Fruit fly (Drosophila melanogaster) whole organism, prepupa: Measurements from ENCODE around the gene CG12715.
A peak's percentile ranks its signal among the peaks of the same experiment; 100 is the strongest.

Experiments
- Blimp-1 ChIP-seq: fragments of 200-800 bp; sonication (Bioruptor generic); optimal IDR thresholded peaks from 3 replicates; lab custom pipeline; 2017; ENCODE audit warnings: missing biosample characterization, missing genetic modification characterization, mild to moderate bottlenecking, moderate library complexity, missing genetic modification reagents
- CG11294 ChIP-seq: fragments of 200-800 bp; sonication (Bioruptor generic); IDR thresholded peaks from 2 replicates; pipeline ENCODE4 v1.3.6; 2022; ENCODE audit warnings: missing biosample characterization, missing genetic modification characterization
- CG11902 ChIP-seq: fragments of 200-800 bp; sonication (Bioruptor generic); optimal IDR thresholded peaks from 3 replicates; lab custom pipeline; 2016; ENCODE audit warnings: missing biosample characterization, missing genetic modification characterization
- CG15336 ChIP-seq: fragments of 200-800 bp; sonication (Bioruptor generic); IDR thresholded peaks from 2 replicates; pipeline ENCODE4 v1.3.6; 2022; ENCODE audit warnings: missing biosample characterization, missing genetic modification characterization
- CG1621 ChIP-seq: fragments of 200-800 bp; sonication (Bioruptor generic); optimal IDR thresholded peaks from 3 replicates; lab custom pipeline; 2018; ENCODE audit warnings: missing biosample characterization, mild to moderate bottlenecking, missing genetic modification characterization
- CG16779 ChIP-seq: fragments of 200-800 bp; sonication (Bioruptor generic); optimal IDR thresholded peaks from 3 replicates; lab custom pipeline; 2017; ENCODE audit warnings: missing biosample characterization, mild to moderate bottlenecking, missing genetic modification characterization
- CG31627 ChIP-seq: fragments of 200-800 bp; sonication (Bioruptor generic); optimal IDR thresholded peaks from 3 replicates; lab custom pipeline; 2016; ENCODE audit warnings: missing biosample characterization, missing genetic modification characterization
- CG32006 ChIP-seq: fragments of 200-800 bp; sonication (Bioruptor generic); optimal IDR thresholded peaks from 3 replicates; lab custom pipeline; 2017; ENCODE audit warnings: missing biosample characterization, mild to moderate bottlenecking, missing genetic modification characterization
- CG3919 ChIP-seq: fragments of 200-800 bp; sonication (Bioruptor generic); optimal IDR thresholded peaks from 3 replicates; lab custom pipeline; 2016; ENCODE audit warnings: missing biosample characterization, missing genetic modification characterization
- CG6163 ChIP-seq: fragments of 200-800 bp; sonication (Bioruptor generic); IDR thresholded peaks from 3 replicates; pipeline ENCODE4 v1.3.6; 2022; ENCODE audit warnings: missing biosample characterization, missing genetic modification characterization
- CG6276 ChIP-seq: fragments of 200-800 bp; sonication (Bioruptor generic); optimal IDR thresholded peaks from 2 replicates; lab custom pipeline; 2017; ENCODE audit warnings: missing biosample characterization, mild to moderate bottlenecking, missing genetic modification characterization
- CG6792 ChIP-seq: fragments of 200-800 bp; sonication (Bioruptor generic); optimal IDR thresholded peaks from 3 replicates; lab custom pipeline; 2016; ENCODE audit warnings: missing biosample characterization, missing genetic modification characterization
- CG6808 ChIP-seq: fragments of 200-800 bp; sonication (Bioruptor generic); optimal IDR thresholded peaks from 3 replicates; lab custom pipeline; 2017; ENCODE audit warnings: missing biosample characterization, missing genetic modification characterization, mild to moderate bottlenecking, moderate library complexity, missing genetic modification reagents
- CG6854 ChIP-seq: fragments of 200-800 bp; sonication (Bioruptor generic); optimal IDR thresholded peaks from 2 replicates; lab custom pipeline; 2017; ENCODE audit warnings: missing biosample characterization, mild to moderate bottlenecking, missing genetic modification characterization
- CG8119 ChIP-seq: fragments of 200-800 bp; sonication (Bioruptor generic); IDR thresholded peaks from 3 replicates; pipeline ENCODE4 v1.3.6; 2022; ENCODE audit warnings: missing biosample characterization, missing genetic modification characterization
- CG8319 ChIP-seq: fragments of 200-800 bp; sonication (Bioruptor generic); optimal IDR thresholded peaks from 3 replicates; lab custom pipeline; 2016; ENCODE audit warnings: missing biosample characterization, missing genetic modification characterization
- CG8632 ChIP-seq: fragments of 200-800 bp; sonication (Bioruptor generic); optimal IDR thresholded peaks from 3 replicates; lab custom pipeline; 2016; ENCODE audit warnings: missing biosample characterization, missing genetic modification characterization
- CG9139 ChIP-seq: fragments of 200-800 bp; sonication (Bioruptor generic); optimal IDR thresholded peaks from 3 replicates; lab custom pipeline; 2017; ENCODE audit warnings: missing biosample characterization, mild to moderate bottlenecking, missing genetic modification characterization
- Eip78C ChIP-seq: fragments of 200-800 bp; sonication (Bioruptor generic); peaks from one replicate; lab custom pipeline; 2016; ENCODE audit warnings: missing biosample characterization, missing genetic modification characterization
- Eip93F ChIP-seq: fragments of 200-800 bp; sonication (Bioruptor generic); optimal IDR thresholded peaks from 2 replicates; lab custom pipeline; 2016; ENCODE audit warnings: missing biosample characterization, mild to moderate bottlenecking, missing genetic modification characterization
- Gug ChIP-seq: fragments of 200-800 bp; sonication (Bioruptor generic); IDR thresholded peaks from 2 replicates; pipeline ENCODE4 v1.3.6; 2022; ENCODE audit warnings: missing biosample characterization, missing genetic modification characterization
- Hr38 ChIP-seq: sonication (Bioruptor generic); optimal IDR thresholded peaks from 2 replicates; lab custom pipeline; 2016; ENCODE audit warnings: missing biosample characterization, missing genetic modification characterization
- Hr39 ChIP-seq: fragments of 200-800 bp; sonication (Bioruptor generic); optimal IDR thresholded peaks from 2 replicates; lab custom pipeline; 2016; ENCODE audit warnings: missing biosample characterization, missing genetic modification characterization
- Hr4 ChIP-seq: fragments of 200-800 bp; sonication (Bioruptor generic); optimal IDR thresholded peaks from 3 replicates; lab custom pipeline; 2016; ENCODE audit warnings: missing biosample characterization, missing genetic modification characterization
- Lpt ChIP-seq: fragments of 200-800 bp; sonication (Bioruptor generic); optimal IDR thresholded peaks from 3 replicates; lab custom pipeline; 2016; ENCODE audit warnings: missing biosample characterization, missing genetic modification characterization
- Met ChIP-seq: fragments of 200-800 bp; sonication (Bioruptor generic); optimal IDR thresholded peaks from 3 replicates; lab custom pipeline; 2016; ENCODE audit warnings: missing biosample characterization, missing genetic modification characterization
- Sox102F ChIP-seq: fragments of 200-800 bp; sonication (Bioruptor generic); optimal IDR thresholded peaks from 2 replicates; lab custom pipeline; 2016; ENCODE audit warnings: missing biosample characterization, mild to moderate bottlenecking, missing genetic modification characterization
- Sox14 ChIP-seq: fragments of 200-800 bp; sonication (Bioruptor generic); optimal IDR thresholded peaks from 3 replicates; lab custom pipeline; 2016; ENCODE audit warnings: missing biosample characterization, missing genetic modification characterization
- Sox15 ChIP-seq: fragments of 200-800 bp; sonication (Bioruptor generic); optimal IDR thresholded peaks from 3 replicates; lab custom pipeline; 2016; ENCODE audit warnings: missing biosample characterization, missing genetic modification characterization
- achi ChIP-seq: fragments of 200-800 bp; sonication (Bioruptor generic); optimal IDR thresholded peaks from 3 replicates; lab custom pipeline; 2016; ENCODE audit warnings: missing biosample characterization, missing genetic modification characterization
- acj6 ChIP-seq: fragments of 200-800 bp; sonication (Bioruptor generic); optimal IDR thresholded peaks from 3 replicates; lab custom pipeline; 2016; ENCODE audit warnings: missing biosample characterization, missing genetic modification characterization
- dac ChIP-seq: fragments of 200-800 bp; sonication (Bioruptor generic); optimal IDR thresholded peaks from 2 replicates; lab custom pipeline; 2017; ENCODE audit warnings: missing biosample characterization, mild to moderate bottlenecking, missing genetic modification characterization
- dsx ChIP-seq: fragments of 200-800 bp; optimal IDR thresholded peaks from 3 replicates; lab custom pipeline; 2019; ENCODE audit warnings: missing biosample characterization, mild to moderate bottlenecking, missing genetic modification characterization, moderate library complexity; ENCODE audit not compliant: poor library complexity, severe bottlenecking
- esn ChIP-seq: fragments of 200-800 bp; sonication (Bioruptor generic); optimal IDR thresholded peaks from 2 replicates; lab custom pipeline; 2016; ENCODE audit warnings: missing biosample characterization, mild to moderate bottlenecking, missing genetic modification characterization, moderate library complexity
- fd59A ChIP-seq: fragments of 200-800 bp; sonication (Bioruptor generic); optimal IDR thresholded peaks from 2 replicates; lab custom pipeline; 2017; ENCODE audit warnings: missing biosample characterization, mild to moderate bottlenecking, missing genetic modification characterization, missing genetic modification reagents
- fkh ChIP-seq: fragments of 200-800 bp; sonication (Bioruptor generic); optimal IDR thresholded peaks from 3 replicates; lab custom pipeline; 2017; ENCODE audit warnings: missing biosample characterization, mild to moderate bottlenecking, missing genetic modification characterization, moderate library complexity
- net ChIP-seq: fragments of 200-800 bp; sonication (Bioruptor generic); optimal IDR thresholded peaks from 3 replicates; lab custom pipeline; 2016; ENCODE audit warnings: missing biosample characterization, missing genetic modification characterization
- pdm3 ChIP-seq: fragments of 200-800 bp; sonication (Bioruptor generic); optimal IDR thresholded peaks from 3 replicates; lab custom pipeline; 2016; ENCODE audit warnings: missing biosample characterization, missing genetic modification characterization
- ss ChIP-seq, 2 experiments: fragments of 200-800 bp; sonication (Bioruptor generic); optimal IDR thresholded peaks; 2 replicates in 1 of 2; 3 replicates in 1 of 2; lab custom pipeline; 2017 to 2018; ENCODE audit warnings: mild to moderate bottlenecking in 2 of 2, missing biosample characterization in 2 of 2, missing genetic modification characterization in 2 of 2, moderate library complexity in 1 of 2
- svp ChIP-seq: fragments of 200-800 bp; sonication (Bioruptor generic); peaks from one replicate; lab custom pipeline; 2016; ENCODE audit warnings: missing biosample characterization, missing genetic modification characterization
- topi ChIP-seq: fragments of 200-800 bp; sonication (Bioruptor generic); optimal IDR thresholded peaks from 3 replicates; lab custom pipeline; 2016; ENCODE audit warnings: missing biosample characterization, missing genetic modification characterization
- vri ChIP-seq: fragments of 200-800 bp; sonication (Bioruptor generic); optimal IDR thresholded peaks from 3 replicates; lab custom pipeline; 2016; ENCODE audit warnings: missing biosample characterization, mild to moderate bottlenecking, missing genetic modification characterization

CG12715 gene

dm6 chrX:13089920-13090655 is 35.0 kb upstream of the CG12715 start, which contains the start of gene hep:
TSS of gene hep (minus strand) at chrX:13090434.
- peak; percentile 29 for TF ChIP-seq CG6854 (GFP tag; lab: Kevin White, UChicago)
- no peak for TF ChIP-seq Met (GFP tag; lab: Kevin White, UChicago)
- TF ChIP-seq dsx (GFP tag; lab: Kevin White, UChicago), result peak; percentile 7
- no peak for TF ChIP-seq pdm3
- TF ChIP-seq CG9139 (GFP tag; lab: Kevin White, UChicago), result no peak
- peak; percentile 63 for TF ChIP-seq Eip78C (GFP tag; lab: Kevin White, UChicago)
- TF ChIP-seq CG8119, result peak; percentile 52; the same call in 2 of the 3 replicates
- peak; percentile 35 for TF ChIP-seq CG32006 (GFP tag; lab: Kevin White, UChicago)
- peak; percentile 1 for TF ChIP-seq fd59A (GFP tag; lab: Kevin White, UChicago)
- no peak for TF ChIP-seq Sox102F (GFP tag; lab: Kevin White, UChicago)
- TF ChIP-seq ss (GFP tag; optimal IDR thresholded peaks at IDR 0.05; lab: Kevin White, UChicago), result peak; percentile 16 to 50
- TF ChIP-seq Sox14 (GFP tag; lab: Kevin White, UChicago), result peak; percentile 5
- TF ChIP-seq CG3919 (GFP tag; lab: Kevin White, UChicago), result peak; percentile 36
- TF ChIP-seq CG8632, result peak; percentile 30
- peak; percentile 28; the same call in 1 of the 2 replicates for TF ChIP-seq CG15336
- TF ChIP-seq fkh (GFP tag; lab: Kevin White, UChicago), result peak; percentile 69
- TF ChIP-seq CG6276 (GFP tag; lab: Kevin White, UChicago), result peak; percentile 42
- TF ChIP-seq CG11294 (GFP tag; lab: Robert Waterston, UW), result no peak
- peak; percentile 19 for TF ChIP-seq Lpt (GFP tag; lab: Kevin White, UChicago)
- TF ChIP-seq, all 60 proteins: peak for 14

DNA sequence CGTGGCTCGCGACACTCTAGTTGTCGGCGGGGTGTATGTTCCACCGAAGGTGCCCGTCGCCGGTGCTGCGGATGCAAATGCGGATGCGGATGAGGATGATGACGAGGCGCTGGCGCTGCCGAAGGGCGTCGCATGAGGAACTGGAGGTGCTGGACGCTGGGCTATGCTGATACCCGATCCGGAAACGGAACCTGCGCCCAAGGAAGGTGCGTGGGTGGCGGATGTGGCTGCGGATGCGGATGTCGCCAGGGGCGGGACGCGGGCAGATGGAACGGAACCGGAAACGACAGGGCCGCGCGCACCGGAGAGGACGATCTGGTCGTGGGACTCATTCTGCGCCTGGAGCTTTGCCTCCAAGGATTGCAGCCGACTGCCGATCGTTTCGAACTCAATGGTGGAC is 34.2 kb upstream of the CG12715 start:
- TF ChIP-seq Eip78C (GFP tag; lab: Kevin White, UChicago), result peak; percentile 7
- TF ChIP-seq topi, result no peak

- TF ChIP-seq Gug (GFP tag; lab: Robert Waterston, UW), result no peak
- no peak for TF ChIP-seq CG11902
- TF ChIP-seq Sox102F (GFP tag; lab: Kevin White, UChicago), result no peak
- no peak for TF ChIP-seq Hr38
- no peak for TF ChIP-seq achi (GFP tag; lab: Kevin White, UChicago)
- TF ChIP-seq CG6792 (GFP tag; lab: Kevin White, UChicago), result no peak
- no peak for TF ChIP-seq CG11294 (GFP tag; lab: Robert Waterston, UW)
- no peak for TF ChIP-seq Sox15 (GFP tag; lab: Kevin White, UChicago)
- TF ChIP-seq CG6276 (GFP tag; lab: Kevin White, UChicago), result no peak
- TF ChIP-seq topi, result peak; percentile 7
- no peak for TF ChIP-seq CG8119
- no peak for TF ChIP-seq fd59A (GFP tag; lab: Kevin White, UChicago)
- TF ChIP-seq esn (GFP tag; lab: Kevin White, UChicago), result peak; percentile 19
- TF ChIP-seq vri (GFP tag; lab: Kevin White, UChicago), result no peak
- no peak for TF ChIP-seq ss (GFP tag; optimal IDR thresholded peaks at IDR 0.05; lab: Kevin White, UChicago)
- TF ChIP-seq CG16779 (tag; lab: Kevin White, UChicago), result no peak
- peak; percentile 49 for TF ChIP-seq Hr4 (GFP tag; lab: Kevin White, UChicago)
- TF ChIP-seq Hr39 (GFP tag; lab: Kevin White, UChicago), result peak; percentile 32
- TF ChIP-seq net (GFP tag; lab: Kevin White, UChicago), result no peak
- TF ChIP-seq CG6854 (GFP tag; lab: Kevin White, UChicago), result no peak
- no peak for TF ChIP-seq CG8632
- TF ChIP-seq Met (GFP tag; lab: Kevin White, UChicago), result no peak
- no peak for TF ChIP-seq CG31627 (GFP tag; lab: Kevin White, UChicago)
- no peak for TF ChIP-seq dsx (GFP tag; lab: Kevin White, UChicago)
- TF ChIP-seq CG32006 (GFP tag; lab: Kevin White, UChicago), result peak; percentile 53
- no peak for TF ChIP-seq CG1621 (tag; lab: Kevin White, UChicago)
- TF ChIP-seq CG9139 (GFP tag; lab: Kevin White, UChicago), result no peak
- TF ChIP-seq CG6808 (GFP tag; lab: Kevin White, UChicago), result no peak
- no peak for TF ChIP-seq CG8319 (GFP tag; lab: Kevin White, UChicago)
- TF ChIP-seq CG3919 (GFP tag; lab: Kevin White, UChicago), result no peak
- TF ChIP-seq CG6163 (GFP tag; lab: Robert Waterston, UW), result no peak
- no peak for TF ChIP-seq dac (GFP tag; lab: Kevin White, UChicago)
- TF ChIP-seq Eip93F (GFP tag; lab: Kevin White, UChicago), result no peak
- TF ChIP-seq Eip78C (GFP tag; lab: Kevin White, UChicago), result peak; percentile 59
- TF ChIP-seq Blimp-1, result no peak
- no peak for TF ChIP-seq pdm3
- peak; percentile 67 for TF ChIP-seq svp (GFP tag; lab: Kevin White, UChicago)
- TF ChIP-seq acj6 (GFP tag; lab: Kevin White, UChicago), result no peak
These were observed 33.1 kb upstream of the CG12715 start for dm6 chrX:13088025-13088805.
